Fruit fly (Drosophila melanogaster): ENCODE results near the gene ChLD3.
A peak's percentile ranks its signal among the peaks of the same experiment; 100 is the strongest.

The ChLD3 gene

DNA sequence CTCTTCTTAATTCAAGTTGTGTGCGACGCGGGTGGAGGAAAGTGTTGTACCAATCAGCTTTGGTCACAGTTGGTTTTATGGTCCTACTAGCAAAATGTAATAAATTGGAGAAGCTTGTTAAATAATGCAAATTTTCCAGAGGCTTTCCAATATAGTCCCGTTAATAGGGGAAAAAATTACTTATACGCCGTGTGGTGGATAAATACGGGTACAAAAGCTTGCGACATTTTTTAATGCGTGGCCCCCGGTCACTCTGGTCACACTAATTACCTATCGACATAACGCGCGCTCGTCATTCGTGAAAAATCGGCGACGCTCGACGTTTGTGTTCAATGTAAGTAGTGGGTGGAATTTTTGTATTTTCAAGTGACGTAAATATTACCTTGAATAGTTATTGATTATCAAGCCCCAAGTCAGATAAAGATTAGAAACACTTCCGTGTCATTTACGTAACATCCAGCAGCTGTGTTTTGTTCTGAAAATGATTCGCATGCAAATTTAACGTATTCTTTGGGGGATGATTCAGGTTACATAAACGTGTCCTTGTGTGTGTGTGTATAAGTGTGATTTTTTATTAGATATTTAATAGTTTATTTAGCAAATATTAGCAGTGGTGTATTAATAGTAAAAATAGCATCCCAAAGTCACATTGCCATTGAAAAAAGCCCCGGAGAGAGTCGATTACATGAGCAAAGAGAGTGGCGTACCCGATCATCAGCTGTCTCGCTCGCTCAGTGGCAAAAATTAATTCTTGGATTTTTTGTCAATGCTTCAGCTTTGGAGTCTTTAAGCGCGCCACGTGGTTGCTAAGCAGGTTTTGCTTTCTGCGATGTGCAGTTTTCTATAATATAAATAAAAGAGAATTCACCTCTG is 18.8 kb upstream of the ChLD3 start, which contains the start of gene Cyt-c-p (continued):
- TF ChIP-seq CG6683 (GFP tag; optimal IDR thresholded peaks at IDR 0.05) (no peak), CG11456 (GFP tag; IDR thresholded peaks at IDR 0.05) (no peak), lmd (GFP tag; IDR thresholded peaks at IDR 0.05) (no peak), CG12942 (GFP tag; optimal IDR thresholded peaks at IDR 0.05) (no peak), GATAe (GFP tag; conservative IDR thresholded peaks at IDR 0.05) (no peak), Dref (GFP tag; IDR thresholded peaks at IDR 0.05) (peak; percentile 51), Mes4 (GFP tag; optimal IDR thresholded peaks at IDR 0.05) (peak; percentile 7), abd-A (tag; optimal IDR thresholded peaks at IDR 0.05) (peak; percentile 94), Ada2b (GFP tag; IDR thresholded peaks at IDR 0.05) (no peak), CG11696 (GFP tag; IDR thresholded peaks at IDR 0.05) (no peak), CG16863 (GFP tag; optimal IDR thresholded peaks at IDR 0.05) (peak; percentile 13), CG16779 (GFP tag; IDR thresholded peaks at IDR 0.05) (no peak), Hmx (GFP tag; optimal IDR thresholded peaks at IDR 0.05) (no peak), bbx (GFP tag; IDR thresholded peaks at IDR 0.05; ENCODE audit: partially characterized antibody) (peak; percentile 45; the same call in 1 of the 2 replicates), CG18764 (GFP tag; optimal IDR thresholded peaks at IDR 0.05) (no peak), sob (GFP tag; IDR thresholded peaks at IDR 0.05) (peak; percentile 54; the same call in 1 of the 2 replicates), kah (GFP tag; optimal IDR thresholded peaks at IDR 0.05) (no peak), CG1792 (GFP tag; optimal IDR thresholded peaks at IDR 0.05) (no peak), tup (GFP tag; optimal IDR thresholded peaks at IDR 0.05) (no peak), E2f2 (GFP tag; IDR thresholded peaks at IDR 0.05) (peak; percentile 99), CG17612 (GFP tag; IDR thresholded peaks at IDR 0.05) (no peak), fru (optimal IDR thresholded peaks at IDR 0.05) (no peak), CG13775 (GFP tag; optimal IDR thresholded peaks at IDR 0.05) (peak; percentile 6), grn (GFP tag; optimal IDR thresholded peaks at IDR 0.05) (peak; percentile 34), fu2 (GFP tag; optimal IDR thresholded peaks at IDR 0.05) (no peak), CG17912 (GFP tag; optimal IDR thresholded peaks at IDR 0.05) (no peak), al (GFP tag; IDR thresholded peaks at IDR 0.05) (no peak), Dad (GFP tag; optimal IDR thresholded peaks at IDR 0.05) (peak; percentile 50), pan (optimal IDR thresholded peaks at IDR 0.05) (no peak), pan (GFP tag; optimal IDR thresholded peaks at IDR 0.05 in 1 of 2, IDR thresholded peaks at IDR 0.05 in 1 of 2) (no peak), CG30431 (GFP tag; optimal IDR thresholded peaks at IDR 0.05) (no peak), Bdp1 (GFP tag; optimal IDR thresholded peaks at IDR 0.05) (peak; percentile 32), CG6854 (GFP tag; optimal IDR thresholded peaks at IDR 0.05) (no peak), CG6689 (GFP tag; IDR thresholded peaks at IDR 0.05) (no peak), Med (GFP tag) (peak; percentile 89), CG12155 (GFP tag; optimal IDR thresholded peaks at IDR 0.05) (peak; percentile 11), crol (GFP tag; IDR thresholded peaks at IDR 0.05) (0 out of 2 replicates have a peak, but pooled peaks have one; percentile 20), CG42726 (GFP tag; IDR thresholded peaks at IDR 0.05; ENCODE audit: partially characterized antibody) (no peak; the same call in none of the 2 replicates), Hey (tag; optimal IDR thresholded peaks at IDR 0.05) (no peak), CG14441 (GFP tag; IDR thresholded peaks at IDR 0.05) (no peak), dmrt11E (tag; optimal IDR thresholded peaks at IDR 0.05) (peak; percentile 17), nerfin-2 (GFP tag; IDR thresholded peaks at IDR 0.05; ENCODE audit: partially characterized antibody) (0 out of 2 replicates have a peak, but pooled peaks have one; percentile 16), chm (GFP tag; IDR thresholded peaks at IDR 0.05) (peak; percentile 67; the same call in 1 of the 2 replicates), sens-2 (GFP tag; IDR thresholded peaks at IDR 0.05) (no peak), pum (GFP tag; optimal IDR thresholded peaks at IDR 0.05) (no peak), caup (GFP tag; optimal IDR thresholded peaks at IDR 0.05; ENCODE audit: severe bottlenecking) (peak; percentile 52), gcm (GFP tag; optimal IDR thresholded peaks at IDR 0.05) (peak; percentile 40), D19A (tag; optimal IDR thresholded peaks at IDR 0.05) (peak; percentile 11), z (GFP tag; IDR thresholded peaks at IDR 0.05) (no peak), rib (GFP tag; IDR thresholded peaks at IDR 0.05) (no peak)

All from whole organism, embryonic.